Worm (Caenorhabditis elegans) whole organism, L2 larva: Measurements from ENCODE around the gene dct-7.

Source experiments
- R02D3.7 ChIP-seq: fragments of 150-350 bp; optimal IDR thresholded peaks from 2 replicates; lab custom pipeline; 2014; ENCODE audit warnings: missing biosample characterization, missing genetic modification characterization
- ZK546.5 ChIP-seq: sonication (generic microtip); optimal IDR thresholded peaks from 2 replicates; lab custom pipeline; 2017; ENCODE audit warnings: missing biosample characterization, missing genetic modification characterization
- alr-1 ChIP-seq: fragments of 150-350 bp; optimal IDR thresholded peaks from 2 replicates; lab custom pipeline; 2014; ENCODE audit warnings: missing biosample characterization, missing genetic modification characterization
- ceh-16 ChIP-seq: fragments of 150-350 bp; optimal IDR thresholded peaks from 2 replicates; lab custom pipeline; 2014; ENCODE audit warnings: missing biosample characterization, missing genetic modification characterization
- ceh-82 ChIP-seq: fragments of 150-350 bp; optimal IDR thresholded peaks from 2 replicates; lab custom pipeline; 2014; ENCODE audit warnings: missing biosample characterization, missing genetic modification characterization
- crh-2 ChIP-seq: sonication (generic microtip); optimal IDR thresholded peaks from 2 replicates; lab custom pipeline; 2017; ENCODE audit warnings: missing biosample characterization, missing genetic modification characterization
- egl-27 ChIP-seq: sonication (generic microtip); optimal IDR thresholded peaks from 3 replicates; lab custom pipeline; 2017; ENCODE audit warnings: missing biosample characterization, missing genetic modification reagents, missing genetic modification characterization
- elt-1 ChIP-seq: fragments of 150-350 bp; optimal IDR thresholded peaks from 2 replicates; lab custom pipeline; 2014; ENCODE audit warnings: missing biosample characterization, missing genetic modification characterization
- elt-3 ChIP-seq: sonication (generic microtip); optimal IDR thresholded peaks from 2 replicates; lab custom pipeline; 2017; ENCODE audit warnings: missing biosample characterization, missing genetic modification characterization
- fos-1 ChIP-seq: fragments of 150-350 bp; optimal IDR thresholded peaks from 2 replicates; lab custom pipeline; 2014; ENCODE audit warnings: missing biosample characterization, missing genetic modification characterization
- gmeb-1 ChIP-seq: fragments of 150-350 bp; optimal IDR thresholded peaks from 2 replicates; lab custom pipeline; 2014; ENCODE audit warnings: missing biosample characterization, missing genetic modification characterization
- lin-11 ChIP-seq: fragments of 150-350 bp; sonication (generic microtip); optimal IDR thresholded peaks from 2 replicates; lab custom pipeline; 2014; ENCODE audit warnings: missing biosample characterization, missing genetic modification characterization, inconsistent platforms, mixed read lengths
- lin-13 ChIP-seq: fragments of 150-350 bp; optimal IDR thresholded peaks from 2 replicates; lab custom pipeline; 2014; ENCODE audit warnings: missing biosample characterization, missing genetic modification reagents, missing genetic modification characterization
- lin-39 ChIP-seq: fragments of 150-350 bp; optimal IDR thresholded peaks from 2 replicates; lab custom pipeline; 2014; ENCODE audit warnings: missing biosample characterization, missing genetic modification reagents, missing genetic modification characterization
- mab-5 ChIP-seq: fragments of 150-350 bp; optimal IDR thresholded peaks from 2 replicates; lab custom pipeline; 2014; ENCODE audit warnings: missing biosample characterization, missing genetic modification characterization
- mbf-1 ChIP-seq: sonication (generic microtip); optimal IDR thresholded peaks from 2 replicates; lab custom pipeline; 2017; ENCODE audit warnings: missing biosample characterization, missing genetic modification characterization
- nhr-11 ChIP-seq: fragments of 150-350 bp; optimal IDR thresholded peaks from 2 replicates; lab custom pipeline; 2014; ENCODE audit warnings: missing biosample characterization, missing genetic modification characterization
- nhr-12 ChIP-seq: fragments of 150-350 bp; optimal IDR thresholded peaks from 2 replicates; lab custom pipeline; 2014; ENCODE audit warnings: missing biosample characterization, missing genetic modification characterization
- nhr-129 ChIP-seq: fragments of 150-350 bp; optimal IDR thresholded peaks from 2 replicates; lab custom pipeline; 2014; ENCODE audit warnings: missing biosample characterization, missing genetic modification characterization
- nhr-21 ChIP-seq: fragments of 150-350 bp; optimal IDR thresholded peaks from 2 replicates; lab custom pipeline; 2014; ENCODE audit warnings: missing biosample characterization, missing genetic modification characterization
- nhr-23 ChIP-seq: fragments of 150-350 bp; optimal IDR thresholded peaks from 2 replicates; lab custom pipeline; 2014; ENCODE audit warnings: missing biosample characterization, missing genetic modification reagents, missing genetic modification characterization
- nhr-237 ChIP-seq: fragments of 150-350 bp; optimal IDR thresholded peaks from 2 replicates; lab custom pipeline; 2014; ENCODE audit warnings: missing biosample characterization, missing genetic modification characterization
- nhr-25 ChIP-seq: fragments of 150-350 bp; sonication (generic microtip); optimal IDR thresholded peaks from 3 replicates; lab custom pipeline; 2014; ENCODE audit warnings: missing biosample characterization, missing genetic modification characterization
- nhr-6 ChIP-seq: fragments of 150-350 bp; optimal IDR thresholded peaks from 2 replicates; lab custom pipeline; 2014; ENCODE audit warnings: missing biosample characterization, missing genetic modification characterization
- nhr-77 ChIP-seq: fragments of 150-350 bp; optimal IDR thresholded peaks from 2 replicates; lab custom pipeline; 2014; ENCODE audit warnings: missing biosample characterization, missing genetic modification characterization
- peb-1 ChIP-seq: fragments of 150-350 bp; optimal IDR thresholded peaks from 2 replicates; lab custom pipeline; 2014; ENCODE audit warnings: missing biosample characterization, missing genetic modification characterization
- skn-1 ChIP-seq: sonication (generic microtip); optimal IDR thresholded peaks from 2 replicates; lab custom pipeline; 2017; ENCODE audit warnings: missing biosample characterization, missing genetic modification characterization
- sma-3 ChIP-seq: sonication (generic microtip); optimal IDR thresholded peaks from 2 replicates; lab custom pipeline; 2016; ENCODE audit warnings: missing genetic modification reagents, missing genetic modification characterization, missing compliant biosample characterization
- sma-9 ChIP-seq, 2 experiments: fragments of 150-350 bp in 1 of 2; sonication (generic microtip) in 1 of 2; optimal IDR thresholded peaks; 2 replicates each; lab custom pipeline; 2014 to 2016; ENCODE audit warnings: missing genetic modification characterization in 2 of 2, mild to moderate bottlenecking in 1 of 2, missing biosample characterization in 1 of 2, missing compliant biosample characterization in 1 of 2, missing genetic modification reagents in 1 of 2, moderate library complexity in 1 of 2
- snpc-4 ChIP-seq: fragments of 150-350 bp; optimal IDR thresholded peaks from 2 replicates; lab custom pipeline; 2014; ENCODE audit warnings: missing biosample characterization, missing genetic modification characterization
- unc-39 ChIP-seq: fragments of 150-350 bp; optimal IDR thresholded peaks from 2 replicates; lab custom pipeline; 2014; ENCODE audit warnings: missing biosample characterization, missing genetic modification characterization
- unc-62 ChIP-seq: fragments of 150-350 bp; optimal IDR thresholded peaks from 2 replicates; lab custom pipeline; 2014; ENCODE audit warnings: missing biosample characterization, missing genetic modification reagents, missing genetic modification characterization
- zag-1 ChIP-seq: fragments of 150-350 bp; optimal IDR thresholded peaks from 2 replicates; lab custom pipeline; 2014; ENCODE audit warnings: missing biosample characterization, missing genetic modification characterization
- ztf-1 ChIP-seq: fragments of 200-800 bp; sonication (Bioruptor generic); conservative IDR thresholded peaks from 2 replicates; pipeline ENCODE4 v1.3.6; 2022; ENCODE audit warnings: missing genetic modification characterization, missing compliant biosample characterization
- ztf-11 ChIP-seq: sonication (generic microtip); optimal IDR thresholded peaks from 2 replicates; lab custom pipeline; 2017; ENCODE audit warnings: missing biosample characterization, missing genetic modification characterization
- ztf-4 ChIP-seq: fragments of 150-350 bp; optimal IDR thresholded peaks from 2 replicates; lab custom pipeline; 2014; ENCODE audit warnings: missing biosample characterization, missing genetic modification characterization

Gene dct-7

ce11 chrIV:4326445-4326844 lies 36.1 kb upstream of the dct-7 start, which contains the start of gene trpl-2:
Gene trpl-2 (plus strand): TSS chrIV:4326654.
- TF ChIP-seq unc-62 (GFP tag; lab: Kevin White, UChicago): no peak
- TF ChIP-seq fos-1 (tag; lab: Kevin White, UChicago): peak; percentile 75
- no peak for TF ChIP-seq nhr-12 (tag; lab: Kevin White, UChicago)
- TF ChIP-seq mbf-1 (tag; lab: Kevin White, UChicago): no peak
- TF ChIP-seq sma-9 (GFP tag; optimal IDR thresholded peaks at IDR 0.05; lab: Kevin White, UChicago): no peak
- TF ChIP-seq sma-9 (tag; optimal IDR thresholded peaks at IDR 0.05; lab: Kevin White, UChicago): no peak
- no peak for TF ChIP-seq peb-1 (tag; lab: Kevin White, UChicago)
- TF ChIP-seq egl-27 (tag; lab: Kevin White, UChicago): no peak
- TF ChIP-seq nhr-25 (tag; lab: Kevin White, UChicago): no peak

- TF ChIP-seq unc-39 (tag; lab: Kevin White, UChicago) (no peak), unc-62 (GFP tag; lab: Kevin White, UChicago) (no peak), lin-13 (GFP tag; lab: Kevin White, UChicago) (no peak), zag-1 (tag; lab: Kevin White, UChicago) (no peak), ZK546.5 (tag; lab: Kevin White, UChicago) (no peak), nhr-21 (no peak), gmeb-1 (tag; lab: Kevin White, UChicago) (no peak)
- TF ChIP-seq, all 48 proteins: peak for 0
Measured at ce11 chrIV:4319473-4319872, 29.1 kb upstream of the dct-7 start.

ce11 chrIV:4318056-4318455 lies 27.7 kb upstream of the dct-7 start:
- TF ChIP-seq mab-5 (tag; lab: Kevin White, UChicago) (no peak), nhr-12 (tag; lab: Kevin White, UChicago) (no peak), snpc-4 (tag; lab: Kevin White, UChicago) (no peak), elt-1 (tag; lab: Kevin White, UChicago) (no peak), crh-2 (tag; lab: Kevin White, UChicago) (no peak), ZK546.5 (tag; lab: Kevin White, UChicago) (no peak), ceh-16 (no peak), nhr-237 (tag; lab: Kevin White, UChicago) (no peak), sma-9 (GFP tag; optimal IDR thresholded peaks at IDR 0.05; lab: Kevin White, UChicago) (no peak), sma-9 (tag; optimal IDR thresholded peaks at IDR 0.05; lab: Kevin White, UChicago) (no peak), lin-11 (tag; lab: Kevin White, UChicago) (no peak)

ce11 chrIV:4317638-4318037 lies 27.3 kb upstream of the dct-7 start:
- TF ChIP-seq ceh-82 (tag; lab: Kevin White, UChicago) (no peak), nhr-129 (tag; lab: Kevin White, UChicago) (no peak), nhr-23 (tag; lab: Kevin White, UChicago) (no peak), ztf-4 (tag; lab: Kevin White, UChicago) (no peak), snpc-4 (tag; lab: Kevin White, UChicago) (no peak), sma-3 (GFP tag; lab: Kevin White, UChicago) (no peak), egl-27 (tag; lab: Kevin White, UChicago) (no peak), ceh-16 (no peak), crh-2 (tag; lab: Kevin White, UChicago) (no peak), fos-1 (tag; lab: Kevin White, UChicago) (no peak), gmeb-1 (tag; lab: Kevin White, UChicago) (no peak), skn-1 (tag; lab: Kevin White, UChicago) (no peak), alr-1 (tag; lab: Kevin White, UChicago) (no peak), unc-39 (tag; lab: Kevin White, UChicago) (no peak), nhr-77 (tag; lab: Kevin White, UChicago) (no peak), R02D3.7 (tag; lab: Kevin White, UChicago) (no peak), peb-1 (tag; lab: Kevin White, UChicago) (no peak), mbf-1 (tag; lab: Kevin White, UChicago) (no peak), nhr-6 (no peak), nhr-12 (tag; lab: Kevin White, UChicago) (no peak)

ce11 chrIV:4316813-4317408 lies 26.5 kb upstream of the dct-7 start, which contains the start of gene Y24D9B.1:
Gene Y24D9B.1 (plus strand): TSS chrIV:4317358.
- no peak for TF ChIP-seq elt-3 (tag; lab: Kevin White, UChicago)
- no peak for TF ChIP-seq nhr-11 (tag; lab: Kevin White, UChicago)
- TF ChIP-seq skn-1 (tag; lab: Kevin White, UChicago): no peak
- no peak for TF ChIP-seq lin-39 (tag; lab: Kevin White, UChicago)
- no peak for TF ChIP-seq sma-9 (GFP tag; optimal IDR thresholded peaks at IDR 0.05; lab: Kevin White, UChicago)
- no peak for TF ChIP-seq sma-9 (tag; optimal IDR thresholded peaks at IDR 0.05; lab: Kevin White, UChicago)
- TF ChIP-seq nhr-237 (tag; lab: Kevin White, UChicago): no peak
- no peak for TF ChIP-seq ZK546.5 (tag; lab: Kevin White, UChicago)
- no peak for TF ChIP-seq mab-5 (tag; lab: Kevin White, UChicago)
- no peak for TF ChIP-seq ztf-1 (GFP tag; lab: Robert Waterston, UW)
- TF ChIP-seq ceh-82 (tag; lab: Kevin White, UChicago): no peak
- no peak for TF ChIP-seq ztf-11
- TF ChIP-seq R02D3.7 (tag; lab: Kevin White, UChicago): no peak
- no peak for TF ChIP-seq peb-1 (tag; lab: Kevin White, UChicago)
